Worm (Caenorhabditis elegans) whole organism, young adult: ENCODE measurements around the gene C16C10.8.

Source experiments
- B0019.2 ChIP-seq: fragments of 200-800 bp; sonication (Bioruptor generic); conservative IDR thresholded peaks from 2 replicates; pipeline ENCODE4 v1.3.6; 2022; ENCODE audit warnings: missing genetic modification reagents, missing genetic modification characterization, missing compliant biosample characterization
- B0035.1 ChIP-seq: sonication (generic microtip); optimal IDR thresholded peaks from 2 replicates; lab custom pipeline; 2016; ENCODE audit warnings: missing genetic modification characterization, mild to moderate bottlenecking, missing compliant biosample characterization, missing genotype, missing genetic modification reagents
- B0336.3 ChIP-seq: fragments of 200-800 bp; sonication (Bioruptor generic); IDR thresholded peaks from 2 replicates; pipeline ENCODE4 v1.3.6; 2022; ENCODE audit warnings: missing genetic modification characterization, missing compliant biosample characterization
- C06A6.2 ChIP-seq: fragments of 200-800 bp; sonication (Bioruptor generic); conservative IDR thresholded peaks from 2 replicates; pipeline ENCODE4 v1.3.6; 2022; ENCODE audit warnings: missing genetic modification characterization, missing compliant biosample characterization
- F37B4.10 ChIP-seq: fragments of 200-800 bp; sonication (Bioruptor generic); IDR thresholded peaks from 2 replicates; pipeline ENCODE4 v1.3.6; 2022; ENCODE audit warnings: missing genetic modification characterization, missing compliant biosample characterization
- F39B2.1 ChIP-seq: fragments of 200-800 bp; sonication (Bioruptor generic); IDR thresholded peaks from 2 replicates; pipeline ENCODE4 v1.3.6; 2022; ENCODE audit warnings: missing genetic modification reagents, missing genetic modification characterization, missing compliant biosample characterization
- F49E8.2 ChIP-seq: sonication (generic microtip); optimal IDR thresholded peaks from 3 replicates; lab custom pipeline; 2017; ENCODE audit warnings: missing genetic modification characterization, mild to moderate bottlenecking, missing compliant biosample characterization, antibody characterized with exemption, moderate library complexity; ENCODE audit not compliant: insufficient read depth
- F55B11.4 ChIP-seq: sonication (generic microtip); optimal IDR thresholded peaks from 2 replicates; lab custom pipeline; 2016; ENCODE audit warnings: missing compliant biosample characterization, missing genetic modification characterization, borderline replicate concordance; ENCODE audit not compliant: insufficient read depth
- F57A8.1 ChIP-seq: fragments of 200-800 bp; sonication (Bioruptor generic); optimal IDR thresholded peaks from 2 replicates; lab custom pipeline; 2018; ENCODE audit warnings: mild to moderate bottlenecking, missing genetic modification characterization, moderate library complexity, missing compliant biosample characterization
- F57C9.4 ChIP-seq: sonication (generic microtip); optimal IDR thresholded peaks from 2 replicates; lab custom pipeline; 2017; ENCODE audit warnings: mild to moderate bottlenecking, missing genetic modification characterization, missing compliant biosample characterization
- T07F8.4 ChIP-seq: sonication (generic microtip); optimal IDR thresholded peaks from 2 replicates; lab custom pipeline; 2016; ENCODE audit warnings: mild to moderate bottlenecking, missing genetic modification characterization, moderate library complexity, missing compliant biosample characterization
- Y53G8AR.9 ChIP-seq: fragments of 200-800 bp; sonication (Bioruptor generic); conservative IDR thresholded peaks from 2 replicates; pipeline ENCODE4 v1.3.6; 2022; ENCODE audit warnings: missing genetic modification reagents, missing genetic modification characterization, missing compliant biosample characterization
- Y67H2A.10 ChIP-seq: fragments of 200-800 bp; sonication (Bioruptor generic); conservative IDR thresholded peaks from 2 replicates; pipeline ENCODE4 v1.3.6; 2022; ENCODE audit warnings: missing genetic modification reagents, missing genetic modification characterization, missing compliant biosample characterization
- Y95B8A.8 ChIP-seq: fragments of 200-800 bp; sonication (Bioruptor generic); IDR thresholded peaks from 2 replicates; pipeline ENCODE4 v1.3.6; 2022; ENCODE audit warnings: missing genetic modification reagents, missing genetic modification characterization, missing compliant biosample characterization
- ama-1 ChIP-seq, 3 experiments: fragments of 150-350 bp in 1 of 3; sonication (generic microtip) in 2 of 3; optimal IDR thresholded peaks; 2 replicates each; lab custom pipeline; 2014 to 2018; ENCODE audit warnings: missing biosample characterization in 2 of 3, missing genetic modification characterization in 2 of 3, missing genetic modification reagents in 2 of 3
- aptf-2 ChIP-seq: fragments of 200-800 bp; sonication (Bioruptor generic); conservative IDR thresholded peaks from 2 replicates; pipeline ENCODE4 v1.3.6; 2022; ENCODE audit warnings: missing genetic modification reagents, missing genetic modification characterization, missing compliant biosample characterization
- attf-5 ChIP-seq: fragments of 200-800 bp; sonication (Bioruptor generic); optimal IDR thresholded peaks from 2 replicates; lab custom pipeline; 2018; ENCODE audit warnings: mild to moderate bottlenecking, missing genetic modification characterization, missing compliant biosample characterization
- attf-6 ChIP-seq: fragments of 200-800 bp; sonication (Bioruptor generic); IDR thresholded peaks from 2 replicates; pipeline ENCODE4 v1.3.6; 2022; ENCODE audit warnings: missing genetic modification reagents, missing genetic modification characterization, missing compliant biosample characterization
- bed-1 ChIP-seq: fragments of 200-800 bp; sonication (Bioruptor generic); IDR thresholded peaks from 2 replicates; pipeline ENCODE4 v1.3.6; 2022; ENCODE audit warnings: missing genetic modification reagents, missing genetic modification characterization, missing compliant biosample characterization
- ccch-3 ChIP-seq: fragments of 200-800 bp; sonication (Bioruptor generic); optimal IDR thresholded peaks from 2 replicates; lab custom pipeline; 2018; ENCODE audit warnings: mild to moderate bottlenecking, missing genetic modification characterization, missing compliant biosample characterization
- ceh-100 ChIP-seq: fragments of 200-800 bp; sonication (Bioruptor generic); IDR thresholded peaks from 2 replicates; pipeline ENCODE4 v1.3.6; 2022; ENCODE audit warnings: missing genetic modification reagents, missing genetic modification characterization, missing compliant biosample characterization
- ceh-27 ChIP-seq: fragments of 200-800 bp; sonication (Bioruptor generic); optimal IDR thresholded peaks from 2 replicates; lab custom pipeline; 2018; ENCODE audit warnings: mild to moderate bottlenecking, missing genetic modification characterization, moderate library complexity, missing compliant biosample characterization
- chd-7 ChIP-seq: sonication (generic microtip); optimal IDR thresholded peaks from 2 replicates; lab custom pipeline; 2016; ENCODE audit warnings: mild to moderate bottlenecking, missing genetic modification characterization, moderate library complexity, missing compliant biosample characterization
- efl-1 ChIP-seq: fragments of 150-350 bp; optimal IDR thresholded peaks from 2 replicates; lab custom pipeline; 2014; ENCODE audit warnings: missing biosample characterization, missing genetic modification reagents, missing genetic modification characterization
- egl-18 ChIP-seq: fragments of 200-800 bp; sonication (Bioruptor generic); IDR thresholded peaks from 2 replicates; pipeline ENCODE4 v1.3.6; 2022; ENCODE audit warnings: missing genetic modification reagents, missing genetic modification characterization, missing compliant biosample characterization
- hlh-12 ChIP-seq: sonication (generic microtip); optimal IDR thresholded peaks from 2 replicates; lab custom pipeline; 2016; ENCODE audit warnings: missing genetic modification characterization, missing compliant biosample characterization
- hmg-20 ChIP-seq: fragments of 200-800 bp; sonication (Bioruptor generic); IDR thresholded peaks from 2 replicates; pipeline ENCODE4 v1.3.6; 2022; ENCODE audit warnings: missing genetic modification reagents, missing genetic modification characterization, missing compliant biosample characterization
- lag-1 ChIP-seq: fragments of 200-800 bp; sonication (Bioruptor generic); IDR thresholded peaks from 2 replicates; pipeline ENCODE4 v1.3.6; 2022; ENCODE audit warnings: missing genetic modification reagents, missing genetic modification characterization, missing compliant biosample characterization
- let-607 ChIP-seq, 2 experiments: fragments of 200-800 bp in 1 of 2; sonication (Bioruptor generic) in 1 of 2; sonication (generic microtip) in 1 of 2; optimal IDR thresholded peaks; 2 replicates each; lab custom pipeline; 2016 to 2018; ENCODE audit warnings: mild to moderate bottlenecking in 2 of 2, missing compliant biosample characterization in 2 of 2, missing genetic modification characterization in 2 of 2, moderate library complexity in 2 of 2, missing genotype in 1 of 2
- lin-35 ChIP-seq, 3 experiments: fragments of 150-350 bp in 2 of 3; sonication (generic microtip) in 1 of 3; optimal IDR thresholded peaks; 2 replicates each; lab custom pipeline; 2014 to 2018; ENCODE audit warnings: missing biosample characterization in 3 of 3, missing genetic modification characterization in 3 of 3, missing genetic modification reagents in 3 of 3
- madf-8 ChIP-seq: fragments of 200-800 bp; sonication (Bioruptor generic); conservative IDR thresholded peaks from 2 replicates; pipeline ENCODE4 v1.3.6; 2022; ENCODE audit warnings: missing genetic modification reagents, missing genetic modification characterization, missing compliant biosample characterization
- mes-4 ChIP-seq: sonication (generic microtip); optimal IDR thresholded peaks from 2 replicates; lab custom pipeline; 2016; ENCODE audit warnings: missing genotype, missing genetic modification characterization, missing compliant biosample characterization
- nfyb-1 ChIP-seq: fragments of 200-800 bp; sonication (Bioruptor generic); IDR thresholded peaks from 2 replicates; pipeline ENCODE4 v1.3.6; 2022; ENCODE audit warnings: missing genetic modification reagents, missing genetic modification characterization, missing compliant biosample characterization
- nhr-179 ChIP-seq: sonication (generic microtip); optimal IDR thresholded peaks from 2 replicates; lab custom pipeline; 2016; ENCODE audit warnings: mild to moderate bottlenecking, missing genetic modification characterization, missing compliant biosample characterization
- nhr-27 ChIP-seq: fragments of 200-800 bp; sonication (Bioruptor generic); optimal IDR thresholded peaks from 2 replicates; lab custom pipeline; 2018; ENCODE audit warnings: mild to moderate bottlenecking, missing genetic modification characterization, moderate library complexity, missing compliant biosample characterization
- nhr-90 ChIP-seq: sonication (generic microtip); optimal IDR thresholded peaks from 2 replicates; lab custom pipeline; 2016; ENCODE audit warnings: missing genotype, mild to moderate bottlenecking, missing genetic modification characterization, missing compliant biosample characterization
- pbrm-1 ChIP-seq: fragments of 200-800 bp; sonication (Bioruptor generic); IDR thresholded peaks from 2 replicates; pipeline ENCODE4 v1.3.6; 2022; ENCODE audit warnings: missing genetic modification reagents, missing genetic modification characterization, missing compliant biosample characterization
- rec-8 ChIP-seq, 2 experiments: sonication (generic microtip); optimal IDR thresholded peaks; 2 replicates each; lab custom pipeline; 2016; ENCODE audit warnings: mild to moderate bottlenecking in 2 of 2, missing genetic modification characterization in 2 of 2, missing genetic modification reagents in 2 of 2, missing genotype in 2 of 2, missing biosample characterization in 1 of 2, missing compliant biosample characterization in 1 of 2, moderate library complexity in 1 of 2
- repo-1 ChIP-seq: sonication (generic microtip); optimal IDR thresholded peaks from 2 replicates; lab custom pipeline; 2017; ENCODE audit warnings: mild to moderate bottlenecking, missing genetic modification characterization, missing compliant biosample characterization
- sdz-38 ChIP-seq: sonication (generic microtip); optimal IDR thresholded peaks from 2 replicates; lab custom pipeline; 2016; ENCODE audit warnings: missing genotype, missing genetic modification characterization, missing compliant biosample characterization
- sea-2 ChIP-seq: fragments of 200-800 bp; sonication (Bioruptor generic); IDR thresholded peaks from 2 replicates; pipeline ENCODE4 v1.3.6; 2022; ENCODE audit warnings: missing genetic modification characterization, missing compliant biosample characterization
- snpc-1.1 ChIP-seq: sonication (generic microtip); optimal IDR thresholded peaks from 2 replicates; lab custom pipeline; 2017; ENCODE audit warnings: missing genetic modification characterization, mild to moderate bottlenecking, missing compliant biosample characterization, antibody characterized with exemption, moderate library complexity, missing genotype, missing genetic modification reagents; ENCODE audit not compliant: insufficient read depth
- snpc-1.3 ChIP-seq: sonication (generic microtip); optimal IDR thresholded peaks from 2 replicates; lab custom pipeline; 2017; ENCODE audit warnings: missing genetic modification characterization, mild to moderate bottlenecking, missing compliant biosample characterization, antibody characterized with exemption, moderate library complexity, missing genotype, missing genetic modification reagents; ENCODE audit not compliant: insufficient read depth
- snpc-3.4 ChIP-seq: sonication (generic microtip); optimal IDR thresholded peaks from 2 replicates; lab custom pipeline; 2017; ENCODE audit warnings: missing genetic modification characterization, mild to moderate bottlenecking, missing compliant biosample characterization, antibody characterized with exemption, moderate library complexity, missing genotype, missing genetic modification reagents
- zfh-2 ChIP-seq: fragments of 200-800 bp; sonication (Bioruptor generic); conservative IDR thresholded peaks from 2 replicates; pipeline ENCODE4 v1.3.6; 2022; ENCODE audit warnings: missing genetic modification reagents, missing genetic modification characterization, missing compliant biosample characterization
- ztf-22 ChIP-seq: fragments of 200-800 bp; sonication (Bioruptor generic); optimal IDR thresholded peaks from 2 replicates; lab custom pipeline; 2018; ENCODE audit warnings: mild to moderate bottlenecking, missing genetic modification characterization, moderate library complexity, missing compliant biosample characterization
- ztf-6 ChIP-seq: fragments of 200-800 bp; sonication (Bioruptor generic); IDR thresholded peaks from 2 replicates; pipeline ENCODE4 v1.3.6; 2022; ENCODE audit warnings: missing genetic modification reagents, missing genetic modification characterization, missing compliant biosample characterization

C16C10.8 gene

DNA sequence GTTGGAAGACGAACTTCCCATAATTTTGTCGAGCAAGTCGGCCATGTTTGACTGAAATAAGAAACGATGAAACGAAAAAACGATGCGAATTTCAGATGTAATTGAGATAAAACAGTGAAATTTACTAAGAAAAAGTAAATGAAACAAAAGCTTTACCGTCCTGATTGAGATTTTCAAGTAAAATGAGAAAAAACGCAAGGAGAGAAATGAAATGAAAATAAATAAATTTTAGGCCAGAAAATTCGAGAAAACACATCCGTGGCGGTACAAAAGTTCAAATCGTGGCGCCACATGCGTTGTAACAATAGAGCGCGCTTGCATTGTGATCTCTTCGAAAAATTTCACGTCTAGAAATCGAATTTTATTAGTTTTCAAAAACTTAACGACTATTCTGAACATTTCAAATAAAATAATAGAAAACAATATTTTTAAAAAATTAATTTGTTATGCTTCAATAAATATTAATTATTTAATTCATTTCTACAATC is 12.2 kb upstream of the C16C10.8 start, which contains the start of the genes hrde-1 and C16C10.13 (continued):
- TF ChIP-seq F37B4.10 (GFP tag; lab: Robert Waterston, UW) (no peak), B0035.1 (tag; lab: Kevin White, UChicago) (no peak), nhr-27 (tag; lab: Kevin White, UChicago) (no peak), aptf-2 (no peak), chd-7 (tag; lab: Kevin White, UChicago) (no peak), let-607 (tag; optimal IDR thresholded peaks at IDR 0.05; lab: Kevin White, UChicago) (no peak), B0336.3 (GFP tag; lab: Robert Waterston, UW) (no peak), efl-1 (GFP tag; lab: Kevin White, UChicago) (peak; percentile 97), T07F8.4 (no peak), rec-8 (tag; optimal IDR thresholded peaks at IDR 0.05; lab: Kevin White, UChicago) (no peak), nhr-179 (no peak), hlh-12 (tag; lab: Kevin White, UChicago) (no peak), ceh-100 (GFP tag; lab: Robert Waterston, UW) (no peak), snpc-1.3 (peak; percentile 82), Y53G8AR.9 (GFP tag; lab: Robert Waterston, UW) (peak; percentile 44; the same call in 1 of the 2 replicates), mes-4 (tag; lab: Kevin White, UChicago) (no peak), C06A6.2 (GFP tag; lab: Robert Waterston, UW) (no peak), ceh-27 (GFP tag; lab: Kevin White, UChicago) (no peak), madf-8 (peak; percentile 98), snpc-1.1 (tag; lab: Kevin White, UChicago) (peak; percentile 43), Y67H2A.10 (no peak), F57A8.1 (GFP tag; lab: Kevin White, UChicago) (no peak), ztf-6 (GFP tag; lab: Robert Waterston, UW) (no peak), sea-2 (GFP tag; lab: Robert Waterston, UW) (no peak), nhr-90 (tag; lab: Kevin White, UChicago) (no peak), hmg-20 (GFP tag; lab: Robert Waterston, UW) (no peak), lin-35 (GFP tag; optimal IDR thresholded peaks at IDR 0.05; lab: Kevin White, UChicago) (no peak), nfyb-1 (GFP tag; lab: Robert Waterston, UW) (no peak), egl-18 (GFP tag; lab: Robert Waterston, UW) (no peak), attf-5 (GFP tag; lab: Kevin White, UChicago) (no peak), sdz-38 (no peak), snpc-3.4 (peak; percentile 91), repo-1 (no peak), pbrm-1 (GFP tag; lab: Robert Waterston, UW) (peak; percentile 70), Y95B8A.8 (GFP tag; lab: Robert Waterston, UW) (peak; percentile 65; the same call in 1 of the 2 replicates), B0019.2 (GFP tag; lab: Robert Waterston, UW) (peak; percentile 82), zfh-2 (GFP tag; lab: Robert Waterston, UW) (no peak), bed-1 (no peak), F39B2.1 (GFP tag; lab: Robert Waterston, UW) (no peak), ama-1 (optimal IDR thresholded peaks at IDR 0.05; lab: Kevin White, UChicago) (no peak), ama-1 (GFP tag; optimal IDR thresholded peaks at IDR 0.05; lab: Kevin White, UChicago) (no peak), ztf-22 (no peak), F49E8.2 (tag; lab: Kevin White, UChicago) (peak; percentile 93), F55B11.4 (tag; lab: Kevin White, UChicago) (no peak), ccch-3 (no peak), lag-1 (GFP tag; lab: Robert Waterston, UW) (no peak), attf-6 (0 out of 2 replicates have a peak, but pooled peaks have one; percentile 17), F57C9.4 (no peak)
